Worm (Caenorhabditis elegans): ENCODE data around the gene fzr-1.

DNA sequence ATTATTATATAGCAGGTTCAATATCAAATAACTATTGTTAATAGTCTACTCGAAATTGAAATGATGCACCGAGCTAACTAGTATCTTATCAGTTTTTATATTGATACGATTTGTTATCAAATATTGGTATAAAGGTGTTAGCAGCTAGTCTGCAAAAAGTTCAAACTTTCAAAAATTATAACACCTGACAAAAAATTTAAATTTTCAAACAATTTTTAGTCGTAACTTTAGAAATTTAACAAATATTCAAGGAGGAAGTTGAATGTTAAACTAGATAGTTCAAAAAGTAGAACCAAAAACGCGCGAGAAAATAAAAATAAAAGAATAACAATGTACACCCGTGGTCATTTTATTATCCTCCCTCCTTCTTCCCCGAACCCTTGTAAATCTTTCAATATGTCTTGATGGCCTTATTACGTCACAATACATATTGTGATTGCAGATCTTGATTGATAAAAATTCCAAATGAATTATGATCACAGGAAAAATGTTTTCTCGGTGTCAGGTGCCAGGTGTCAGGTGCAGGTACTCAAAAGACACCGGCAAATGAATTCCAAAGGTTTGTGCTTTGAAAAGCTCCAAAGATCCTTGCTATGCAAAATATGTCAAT is 11.4 kb upstream of the fzr-1 start, which contains the start of gene ZK1307.1:
- no peak for TF ChIP-seq rnt-1 (tag; optimal IDR thresholded peaks at IDR 0.05)
- TF ChIP-seq F13H6.1 (tag; optimal IDR thresholded peaks at IDR 0.05), result no peak
- no peak for TF ChIP-seq pha-4 (tag; optimal IDR thresholded peaks at IDR 0.05)
- no peak for TF ChIP-seq nhr-11 (tag; optimal IDR thresholded peaks at IDR 0.05)
- no peak for TF ChIP-seq ref-2 (tag; optimal IDR thresholded peaks at IDR 0.05)
- TF ChIP-seq fkh-10 (GFP tag; optimal IDR thresholded peaks at IDR 0.05), result no peak
- no peak for TF ChIP-seq ets-4 (tag; optimal IDR thresholded peaks at IDR 0.05)
